Worm (Caenorhabditis elegans): ENCODE measurements around the gene F36A4.3.

DNA sequence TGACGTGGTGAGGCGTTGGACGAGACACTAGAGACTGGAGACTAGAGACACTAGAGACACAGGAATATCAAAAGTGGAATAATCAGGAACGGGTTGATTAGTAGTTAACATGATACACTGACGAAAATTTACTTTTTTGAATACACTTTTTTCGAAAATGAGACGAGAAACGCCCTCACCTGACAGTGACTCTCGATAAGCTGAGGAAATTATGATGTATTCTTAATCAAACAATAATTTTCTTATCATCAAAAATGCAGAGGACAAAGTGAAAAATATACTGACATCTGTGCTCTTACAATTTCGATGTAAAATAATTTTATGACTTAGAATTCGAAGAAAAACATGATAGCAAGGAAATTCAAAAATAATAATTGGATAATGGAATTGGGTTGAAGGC is 10.0 kb upstream of the F36A4.3 start:
- TF ChIP-seq nhr-11 (tag; optimal IDR thresholded peaks at IDR 0.05) (no peak), pat-9 (tag; optimal IDR thresholded peaks at IDR 0.05) (no peak), ceh-9 (tag; optimal IDR thresholded peaks at IDR 0.05) (no peak), rnt-1 (tag; optimal IDR thresholded peaks at IDR 0.05) (no peak), fkh-10 (GFP tag; optimal IDR thresholded peaks at IDR 0.05) (no peak), ttx-3 (tag; optimal IDR thresholded peaks at IDR 0.05) (no peak), dmd-4 (tag; optimal IDR thresholded peaks at IDR 0.05; ENCODE audit: borderline replicate concordance) (no peak), pha-4 (tag; optimal IDR thresholded peaks at IDR 0.05) (no peak), tbx-2 (tag; optimal IDR thresholded peaks at IDR 0.05) (no peak), mec-3 (tag; optimal IDR thresholded peaks at IDR 0.05; ENCODE audit: borderline replicate concordance) (no peak), Y22D7AL.16 (tag; optimal IDR thresholded peaks at IDR 0.05) (no peak)

All from whole organism, late embryonic.